Worm (Caenorhabditis elegans): ENCODE measurements around the gene ceh-82.

- TF ChIP-seq lsy-2 (tag; optimal IDR thresholded peaks at IDR 0.05): no peak
- no peak for TF ChIP-seq hif-1 (tag; optimal IDR thresholded peaks at IDR 0.05)
- TF ChIP-seq ceh-82 (tag; optimal IDR thresholded peaks at IDR 0.05): no peak
- no peak for TF ChIP-seq mxl-3 (GFP tag; optimal IDR thresholded peaks at IDR 0.05)
- no peak for TF ChIP-seq dpl-1 (GFP tag; optimal IDR thresholded peaks at IDR 0.05)
- TF ChIP-seq nhr-28 (tag; optimal IDR thresholded peaks at IDR 0.05): no peak
- TF ChIP-seq nhr-11 (tag; optimal IDR thresholded peaks at IDR 0.05): no peak
- TF ChIP-seq ZK546.5 (tag; optimal IDR thresholded peaks at IDR 0.05): no peak
These were observed 48.3 kb upstream of the ceh-82 start, which contains the start of gene fbxb-25 for ce11 chrII:1683742-1684141.

Data from whole organism, L4 larva.